Worm (Caenorhabditis elegans) whole organism, early embryonic: ENCODE data around the gene Y54E2A.4.

Experiments
- B0310.2 ChIP-seq: sonication (generic microtip); optimal IDR thresholded peaks from 2 replicates; lab custom pipeline; 2016; ENCODE audit warnings: mild to moderate bottlenecking, missing genetic modification characterization, missing compliant biosample characterization
- F13C5.2 ChIP-seq: sonication (generic microtip); optimal IDR thresholded peaks from 2 replicates; lab custom pipeline; 2017; ENCODE audit warnings: mild to moderate bottlenecking, missing genetic modification characterization, inconsistent platforms, missing compliant biosample characterization
- aly-1 ChIP-seq: sonication (generic microtip); optimal IDR thresholded peaks from 2 replicates; lab custom pipeline; 2016; ENCODE audit warnings: missing genetic modification characterization, missing compliant biosample characterization
- ama-1 ChIP-seq: fragments of 150-350 bp; optimal IDR thresholded peaks from 2 replicates; lab custom pipeline; 2014
- ceh-36 ChIP-seq: sonication (generic microtip); optimal IDR thresholded peaks from 2 replicates; lab custom pipeline; 2016; ENCODE audit warnings: missing genetic modification characterization, inconsistent platforms, missing compliant biosample characterization
- ets-7 ChIP-seq: sonication (generic microtip); optimal IDR thresholded peaks from 2 replicates; lab custom pipeline; 2016; ENCODE audit warnings: missing genotype, missing genetic modification characterization, missing compliant biosample characterization
- flt-1 ChIP-seq: fragments of 200-800 bp; sonication (Bioruptor generic); IDR thresholded peaks from 2 replicates; pipeline ENCODE4 v1.3.6; 2022; ENCODE audit warnings: missing genetic modification characterization, missing compliant biosample characterization
- hmg-4 ChIP-seq: fragments of 200-800 bp; sonication (Bioruptor generic); optimal IDR thresholded peaks from 2 replicates; lab custom pipeline; 2018; ENCODE audit warnings: mild to moderate bottlenecking, missing genetic modification characterization, missing compliant biosample characterization
- pes-1 ChIP-seq: fragments of 200-800 bp; sonication (Bioruptor generic); IDR thresholded peaks from 2 replicates; pipeline ENCODE4 v1.3.6; 2022; ENCODE audit warnings: missing genetic modification reagents, missing genetic modification characterization, missing compliant biosample characterization
- scrt-1 ChIP-seq: fragments of 200-800 bp; sonication (Bioruptor generic); IDR thresholded peaks from 2 replicates; pipeline ENCODE4 v1.3.6; 2022; ENCODE audit warnings: missing genetic modification characterization, missing compliant biosample characterization
- tbx-37 ChIP-seq: fragments of 200-800 bp; sonication (Bioruptor generic); conservative IDR thresholded peaks from 2 replicates; pipeline ENCODE4 v1.3.6; 2022; ENCODE audit warnings: missing genetic modification reagents, missing genetic modification characterization, missing compliant biosample characterization

ce11 chrII:14792470-14792869 is 38.0 kb downstream of the Y54E2A.4 start:
- TF ChIP-seq ama-1 (no peak), aly-1 (tag; lab: Kevin White, UChicago) (no peak), flt-1 (no peak), ets-7 (tag; lab: Kevin White, UChicago) (no peak), pes-1 (GFP tag; lab: Robert Waterston, UW) (no peak), hmg-4 (GFP tag; lab: Kevin White, UChicago) (no peak), ceh-36 (no peak), scrt-1 (GFP tag; lab: Robert Waterston, UW) (no peak), F13C5.2 (no peak), B0310.2 (tag; lab: Kevin White, UChicago) (no peak), tbx-37 (GFP tag; lab: Robert Waterston, UW) (no peak)
